In the genomic region with DNA sequence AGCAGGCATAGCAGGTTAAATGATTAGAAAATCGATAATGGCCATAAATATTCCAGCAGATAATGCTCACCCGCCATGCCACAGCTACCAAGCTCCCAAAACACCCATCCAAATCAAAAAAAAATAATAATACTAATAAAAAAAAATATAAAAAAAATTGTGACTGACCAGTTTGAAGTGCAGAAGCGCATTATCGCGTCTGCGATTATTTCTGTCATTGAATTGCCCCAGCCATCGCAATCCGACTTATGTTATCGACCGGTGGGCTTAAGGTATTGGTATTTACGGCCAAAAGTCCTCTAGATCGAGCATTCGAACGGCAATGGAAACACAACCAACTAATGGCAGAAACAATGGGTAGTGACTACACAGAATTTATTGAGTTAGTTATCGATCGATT, we compare ENCODE assay signal across 5 fruit fly cellular contexts.
A peak's percentile ranks its signal among the peaks of the same experiment; 100 is the strongest.
TF ChIP-seq lines count a peak whose summit lies in the region.

No protein-coding gene starts in this region.

- TF ChIP-seq CTCF in whole organism, embryonic (GFP tag; optimal IDR thresholded peaks at IDR 0.05; lab: Kevin White, UChicago) = no peak

TF ChIP-seq in whole organism, adult, 20 proteins besides CTCF, POLR2A, EP300 and RAD21 (continues in another document):
- TF ChIP-seq tj (GFP tag; optimal IDR thresholded peaks at IDR 0.05; lab: Kevin White, UChicago) = peak; percentile 3
- TF ChIP-seq CG5204 (GFP tag; optimal IDR thresholded peaks at IDR 0.05; lab: Kevin White, UChicago) = no peak
- TF ChIP-seq pad (GFP tag; optimal IDR thresholded peaks at IDR 0.05; lab: Kevin White, UChicago) = no peak
- TF ChIP-seq CG12768 (GFP tag; optimal IDR thresholded peaks at IDR 0.05; lab: Kevin White, UChicago) = no peak
- TF ChIP-seq cic (GFP tag; optimal IDR thresholded peaks at IDR 0.05; lab: Kevin White, UChicago) = peak; percentile 15
- TF ChIP-seq kay (GFP tag; lab: Kevin White, UChicago; ENCODE audit: borderline replicate concordance) = no peak
- TF ChIP-seq CG7045 (GFP tag; optimal IDR thresholded peaks at IDR 0.05; lab: Kevin White, UChicago) = no peak
- no peak for TF ChIP-seq CG14711 (tag; optimal IDR thresholded peaks at IDR 0.05; lab: Kevin White, UChicago)
- TF ChIP-seq CG1620 (GFP tag; optimal IDR thresholded peaks at IDR 0.05; lab: Kevin White, UChicago) = no peak
- no peak for TF ChIP-seq CG33017 (tag; optimal IDR thresholded peaks at IDR 0.05; lab: Kevin White, UChicago)
- TF ChIP-seq CG11617 (GFP tag; optimal IDR thresholded peaks at IDR 0.05; lab: Kevin White, UChicago) = no peak
- no peak for TF ChIP-seq bab1 (GFP tag; optimal IDR thresholded peaks at IDR 0.05; lab: Kevin White, UChicago)
- TF ChIP-seq Hr96 (GFP tag; optimal IDR thresholded peaks at IDR 0.05; lab: Kevin White, UChicago) = no peak
- TF ChIP-seq ovo (GFP tag; optimal IDR thresholded peaks at IDR 0.05; lab: Kevin White, UChicago) = no peak
- peak; percentile 12 for TF ChIP-seq Mnt (GFP tag; optimal IDR thresholded peaks at IDR 0.05; lab: Kevin White, UChicago)
- TF ChIP-seq cnc (optimal IDR thresholded peaks at IDR 0.05; lab: Kevin White, UChicago) = no peak
- TF ChIP-seq Crg-1 (GFP tag; optimal IDR thresholded peaks at IDR 0.05; lab: Kevin White, UChicago) = no peak
- TF ChIP-seq CG7101 (tag; optimal IDR thresholded peaks at IDR 0.05; lab: Kevin White, UChicago) = no peak

TF ChIP-seq in whole organism, embryonic, 481 proteins besides CTCF, POLR2A, EP300 and RAD21:
- TF ChIP-seq CG16815 (GFP tag; optimal IDR thresholded peaks at IDR 0.05; lab: Kevin White, UChicago) (no peak), CG17359 (tag; optimal IDR thresholded peaks at IDR 0.05; lab: Kevin White, UChicago) (peak; percentile 22), CG11093 (GFP tag; IDR thresholded peaks at IDR 0.05; lab: Robert Waterston, UW) (no peak), Lhr (GFP tag; optimal IDR thresholded peaks at IDR 0.05; lab: Kevin White, UChicago) (no peak), chinmo (GFP tag; IDR thresholded peaks at IDR 0.05; lab: Robert Waterston, UW; ENCODE audit: partially characterized antibody) (0 out of 4 replicates have a peak, but pooled peaks have one; percentile 30), Camta (GFP tag; optimal IDR thresholded peaks at IDR 0.05; lab: Kevin White, UChicago) (no peak), Ptx1 (GFP tag; IDR thresholded peaks at IDR 0.05; lab: Robert Waterston, UW) (no peak), Sox102F (GFP tag; optimal IDR thresholded peaks at IDR 0.05; lab: Kevin White, UChicago) (no peak), Doc3 (GFP tag; IDR thresholded peaks at IDR 0.05; lab: Robert Waterston, UW; ENCODE audit: partially characterized antibody) (no peak), sd (tag; optimal IDR thresholded peaks at IDR 0.05; lab: Kevin White, UChicago) (peak; percentile 26), GATAe (GFP tag; conservative IDR thresholded peaks at IDR 0.05; lab: Robert Waterston, UW) (peak; percentile 53), CG4360 (GFP tag; IDR thresholded peaks at IDR 0.05; lab: Robert Waterston, UW) (no peak), cato (GFP tag; optimal IDR thresholded peaks at IDR 0.05; lab: Kevin White, UChicago; ENCODE audit: borderline replicate concordance) (no peak), exex (tag; optimal IDR thresholded peaks at IDR 0.05; lab: Kevin White, UChicago) (peak; percentile 55), sim (GFP tag; IDR thresholded peaks at IDR 0.05; lab: Robert Waterston, UW) (no peak), lbe (GFP tag; optimal IDR thresholded peaks at IDR 0.05; lab: Kevin White, UChicago) (peak; percentile 6)
TF ChIP-seq in whole organism, embryonic: peak in this region for 6.

TF ChIP-seq in whole organism, prepupa, 60 proteins besides CTCF, POLR2A, EP300 and RAD21:
- no peak for TF ChIP-seq CG1621 (tag; optimal IDR thresholded peaks at IDR 0.05; lab: Kevin White, UChicago)
- no peak for TF ChIP-seq Blimp-1 (GFP tag; optimal IDR thresholded peaks at IDR 0.05; lab: Kevin White, UChicago)
- TF ChIP-seq Eip78C (GFP tag; lab: Kevin White, UChicago) = peak; percentile 30
- TF ChIP-seq Eip93F (GFP tag; optimal IDR thresholded peaks at IDR 0.05; lab: Kevin White, UChicago) = peak; percentile 13
- no peak for TF ChIP-seq spab (GFP tag; optimal IDR thresholded peaks at IDR 0.05; lab: Kevin White, UChicago)
- no peak for TF ChIP-seq CG31627 (GFP tag; optimal IDR thresholded peaks at IDR 0.05; lab: Kevin White, UChicago)
- no peak for TF ChIP-seq dsx (GFP tag; optimal IDR thresholded peaks at IDR 0.05; lab: Kevin White, UChicago; ENCODE audit: poor library complexity, severe bottlenecking)
- no peak for TF ChIP-seq fd59A (GFP tag; optimal IDR thresholded peaks at IDR 0.05; lab: Kevin White, UChicago)
- no peak for TF ChIP-seq cyc (GFP tag; optimal IDR thresholded peaks at IDR 0.05; lab: Kevin White, UChicago)
- no peak for TF ChIP-seq Ets21C (GFP tag; optimal IDR thresholded peaks at IDR 0.05; lab: Kevin White, UChicago)
- no peak for TF ChIP-seq Ets96B (tag; optimal IDR thresholded peaks at IDR 0.05; lab: Kevin White, UChicago)
- peak; percentile 29 for TF ChIP-seq vri (GFP tag; optimal IDR thresholded peaks at IDR 0.05; lab: Kevin White, UChicago)
- TF ChIP-seq dac (GFP tag; optimal IDR thresholded peaks at IDR 0.05; lab: Kevin White, UChicago) = no peak
- TF ChIP-seq CG15336 (GFP tag; IDR thresholded peaks at IDR 0.05; lab: Robert Waterston, UW) = no peak

TF ChIP-seq in whole organism, pupa, 21 proteins besides CTCF, POLR2A, EP300 and RAD21:
- TF ChIP-seq CG13204 (GFP tag; optimal IDR thresholded peaks at IDR 0.05; lab: Kevin White, UChicago) (no peak), CG32121 (GFP tag; IDR thresholded peaks at IDR 0.05; lab: Robert Waterston, UW) (0 out of 2 replicates have a peak, but pooled peaks have one; percentile 16)

TF ChIP-seq in whole organism, wandering third instar larva, 38 proteins besides CTCF, POLR2A, EP300 and RAD21:
- peak; percentile 9 for TF ChIP-seq Rel (GFP tag; optimal IDR thresholded peaks at IDR 0.05; lab: Kevin White, UChicago)
- TF ChIP-seq Rel (tag; optimal IDR thresholded peaks at IDR 0.05; lab: Kevin White, UChicago) = no peak
- peak; percentile 66 for TF ChIP-seq CrebA (GFP tag; optimal IDR thresholded peaks at IDR 0.05; lab: Kevin White, UChicago; ENCODE audit: borderline replicate concordance)
- peak; percentile 21 for TF ChIP-seq psq (GFP tag; optimal IDR thresholded peaks at IDR 0.05; lab: Kevin White, UChicago)
- TF ChIP-seq HLH106 (tag; optimal IDR thresholded peaks at IDR 0.05; lab: Kevin White, UChicago) = no peak
